Fruit fly (Drosophila melanogaster) whole organism, embryonic: ENCODE data around the gene mRpL28.
A peak's percentile ranks its signal among the peaks of the same experiment; 100 is the strongest.

Experiments
- Aef1 ChIP-seq: fragments of 200-800 bp; sonication (Bioruptor generic); IDR thresholded peaks from 3 replicates; pipeline ENCODE4 v1.3.6; 2022; ENCODE audit warnings: missing biosample characterization, missing genetic modification characterization
- Atf3 ChIP-seq: fragments of 200-800 bp; sonication (Bioruptor generic); optimal IDR thresholded peaks from 3 replicates; lab custom pipeline; 2016; ENCODE audit warnings: missing biosample characterization, missing genetic modification characterization
- B-H2 ChIP-seq: fragments of 200-800 bp; sonication (Bioruptor generic); optimal IDR thresholded peaks from 2 replicates; lab custom pipeline; 2018; ENCODE audit warnings: missing biosample characterization, mild to moderate bottlenecking, missing genetic modification characterization
- BEAF-32 ChIP-seq: fragments of 200-800 bp; sonication (Bioruptor generic); optimal IDR thresholded peaks from 3 replicates; lab custom pipeline; 2017; ENCODE audit warnings: missing biosample characterization, missing genetic modification characterization, mild to moderate bottlenecking, moderate library complexity, missing genetic modification reagents
- CG11456 ChIP-seq: fragments of 200-800 bp; sonication (Bioruptor generic); IDR thresholded peaks from 3 replicates; pipeline ENCODE4 v1.3.6; 2022; ENCODE audit warnings: missing biosample characterization, missing genetic modification characterization
- CG13296 ChIP-seq: fragments of 200-800 bp; sonication (Bioruptor generic); optimal IDR thresholded peaks from 3 replicates; lab custom pipeline; 2018; ENCODE audit warnings: missing biosample characterization, mild to moderate bottlenecking, missing genetic modification characterization
- CG15479 ChIP-seq: fragments of 200-800 bp; sonication (Bioruptor generic); optimal IDR thresholded peaks from 3 replicates; lab custom pipeline; 2019; ENCODE audit warnings: missing biosample characterization, mild to moderate bottlenecking, missing genetic modification characterization, moderate library complexity
- CG1602 ChIP-seq: fragments of 200-800 bp; sonication (Bioruptor generic); optimal IDR thresholded peaks from 3 replicates; lab custom pipeline; 2016; ENCODE audit warnings: missing biosample characterization, missing genetic modification characterization
- CG17802 ChIP-seq: fragments of 200-800 bp; sonication (Bioruptor generic); optimal IDR thresholded peaks from 2 replicates; lab custom pipeline; 2018; ENCODE audit warnings: missing biosample characterization, mild to moderate bottlenecking, missing genetic modification characterization, moderate library complexity
- CG2116 ChIP-seq: fragments of 200-800 bp; sonication (Bioruptor generic); optimal IDR thresholded peaks from 3 replicates; lab custom pipeline; 2018; ENCODE audit warnings: missing biosample characterization, mild to moderate bottlenecking, missing genetic modification characterization
- CG31224 ChIP-seq: fragments of 200-800 bp; sonication (Bioruptor generic); IDR thresholded peaks from 2 replicates; pipeline ENCODE4 v1.3.6; 2022; ENCODE audit warnings: missing biosample characterization, missing genetic modification characterization
- CG31388 ChIP-seq: fragments of 200-800 bp; sonication (Bioruptor generic); optimal IDR thresholded peaks from 2 replicates; lab custom pipeline; 2016; ENCODE audit warnings: missing biosample characterization, missing genetic modification characterization
- CG33557 ChIP-seq: fragments of 200-800 bp; sonication (Bioruptor generic); optimal IDR thresholded peaks from 2 replicates; lab custom pipeline; 2019; ENCODE audit warnings: missing biosample characterization, mild to moderate bottlenecking, missing genetic modification characterization, moderate library complexity
- CG34376 ChIP-seq: fragments of 200-800 bp; sonication (Bioruptor generic); optimal IDR thresholded peaks from 2 replicates; lab custom pipeline; 2018; ENCODE audit warnings: missing biosample characterization, mild to moderate bottlenecking, missing genetic modification characterization
- CG3995 ChIP-seq: fragments of 200-800 bp; sonication (Bioruptor generic); optimal IDR thresholded peaks from 3 replicates; lab custom pipeline; 2016; ENCODE audit warnings: missing biosample characterization, missing genetic modification characterization
- CG4404 ChIP-seq: fragments of 200-800 bp; sonication (Bioruptor generic); IDR thresholded peaks from 2 replicates; pipeline ENCODE4 v1.3.6; 2022; ENCODE audit warnings: missing biosample characterization, missing genetic modification characterization
- CG6765 ChIP-seq: fragments of 200-800 bp; sonication (Bioruptor generic); optimal IDR thresholded peaks from 3 replicates; lab custom pipeline; 2017; ENCODE audit warnings: missing biosample characterization, mild to moderate bottlenecking, missing genetic modification characterization
- CG9437 ChIP-seq: fragments of 200-800 bp; sonication (Bioruptor generic); optimal IDR thresholded peaks from 2 replicates; lab custom pipeline; 2018; ENCODE audit warnings: missing biosample characterization, mild to moderate bottlenecking, missing genetic modification characterization
- CHES-1-like ChIP-seq: fragments of 200-800 bp; sonication (Bioruptor generic); optimal IDR thresholded peaks from 2 replicates; lab custom pipeline; 2016; ENCODE audit warnings: missing biosample characterization, missing genetic modification characterization
- Dad ChIP-seq: fragments of 200-800 bp; sonication (Bioruptor generic); optimal IDR thresholded peaks from 3 replicates; lab custom pipeline; 2016; ENCODE audit warnings: missing biosample characterization, missing genetic modification characterization
- Hmx ChIP-seq: fragments of 200-800 bp; sonication (Bioruptor generic); optimal IDR thresholded peaks from 2 replicates; lab custom pipeline; 2016; ENCODE audit warnings: missing biosample characterization, missing genetic modification characterization
- Hsf ChIP-seq: fragments of 200-800 bp; sonication (Bioruptor generic); optimal IDR thresholded peaks from 3 replicates; lab custom pipeline; 2016; ENCODE audit warnings: missing biosample characterization, missing genetic modification characterization
- Mes4 ChIP-seq: fragments of 200-800 bp; sonication (Bioruptor generic); optimal IDR thresholded peaks from 2 replicates; lab custom pipeline; 2016; ENCODE audit warnings: missing biosample characterization, missing genetic modification characterization
- NK7.1 ChIP-seq: fragments of 200-800 bp; sonication (Bioruptor generic); optimal IDR thresholded peaks from 3 replicates; lab custom pipeline; 2016; ENCODE audit warnings: missing biosample characterization, missing genetic modification characterization
- Nf-YB ChIP-seq: fragments of 200-800 bp; sonication (Bioruptor generic); optimal IDR thresholded peaks from 3 replicates; lab custom pipeline; 2019; ENCODE audit warnings: missing biosample characterization, mild to moderate bottlenecking, missing genetic modification characterization, moderate library complexity
- Sry-β ChIP-seq: fragments of 200-800 bp; sonication (Bioruptor generic); optimal IDR thresholded peaks from 2 replicates; lab custom pipeline; 2018; ENCODE audit warnings: missing biosample characterization, mild to moderate bottlenecking, missing genetic modification characterization, moderate library complexity
- Sry-δ ChIP-seq: fragments of 200-800 bp; sonication (Bioruptor generic); optimal IDR thresholded peaks from 2 replicates; lab custom pipeline; 2016; ENCODE audit warnings: missing biosample characterization, missing genetic modification characterization
- TFAM ChIP-seq: fragments of 200-800 bp; sonication (Bioruptor generic); optimal IDR thresholded peaks from 2 replicates; lab custom pipeline; 2017; ENCODE audit warnings: missing biosample characterization, missing genetic modification characterization, inconsistent platforms
- abd-A ChIP-seq: fragments of 200-800 bp; sonication (Bioruptor generic); optimal IDR thresholded peaks from 3 replicates; lab custom pipeline; 2019; ENCODE audit warnings: missing biosample characterization, mild to moderate bottlenecking, missing genetic modification characterization, moderate library complexity
- bigmax ChIP-seq: fragments of 200-800 bp; sonication (Bioruptor generic); optimal IDR thresholded peaks from 2 replicates; lab custom pipeline; 2018; ENCODE audit warnings: missing biosample characterization, mild to moderate bottlenecking, missing genetic modification characterization
- caup ChIP-seq: fragments of 200-800 bp; sonication (Bioruptor generic); optimal IDR thresholded peaks from 3 replicates; lab custom pipeline; 2017; ENCODE audit warnings: missing biosample characterization, mild to moderate bottlenecking, missing genetic modification characterization, moderate library complexity; ENCODE audit not compliant: severe bottlenecking
- chm ChIP-seq: fragments of 200-800 bp; sonication (Bioruptor generic); IDR thresholded peaks from 2 replicates; pipeline ENCODE4 v1.3.6; 2022; ENCODE audit warnings: missing biosample characterization, missing genetic modification characterization
- dimm ChIP-seq: fragments of 200-800 bp; sonication (Bioruptor generic); IDR thresholded peaks from 2 replicates; pipeline ENCODE4 v1.3.6; 2022; ENCODE audit warnings: missing biosample characterization, missing genetic modification characterization
- fd96Cb ChIP-seq: fragments of 200-800 bp; sonication (Bioruptor generic); optimal IDR thresholded peaks from 2 replicates; lab custom pipeline; 2018; ENCODE audit warnings: missing biosample characterization, mild to moderate bottlenecking, missing genetic modification characterization, moderate library complexity
- gsb-n ChIP-seq: fragments of 200-800 bp; sonication (Bioruptor generic); optimal IDR thresholded peaks from 3 replicates; lab custom pipeline; 2018; ENCODE audit warnings: missing biosample characterization, mild to moderate bottlenecking, missing genetic modification characterization
- inv ChIP-seq: fragments of 200-800 bp; sonication (Bioruptor generic); IDR thresholded peaks from 2 replicates; pipeline ENCODE4 v1.3.6; 2022; ENCODE audit warnings: missing biosample characterization, missing genetic modification characterization; ENCODE audit not compliant: partially characterized antibody
- kah ChIP-seq: fragments of 200-800 bp; sonication (Bioruptor generic); optimal IDR thresholded peaks from 2 replicates; lab custom pipeline; 2018; ENCODE audit warnings: missing biosample characterization, mild to moderate bottlenecking, missing genetic modification characterization
- oc ChIP-seq: fragments of 200-800 bp; sonication (Bioruptor generic); optimal IDR thresholded peaks from 2 replicates; lab custom pipeline; 2018; ENCODE audit warnings: missing biosample characterization, mild to moderate bottlenecking, missing genetic modification characterization, moderate library complexity
- pum ChIP-seq: fragments of 200-800 bp; sonication (Bioruptor generic); optimal IDR thresholded peaks from 2 replicates; lab custom pipeline; 2016; ENCODE audit warnings: missing biosample characterization, missing genetic modification characterization
- pzg ChIP-seq: fragments of 200-800 bp; sonication (Bioruptor generic); optimal IDR thresholded peaks from 3 replicates; lab custom pipeline; 2018; ENCODE audit warnings: missing biosample characterization, mild to moderate bottlenecking, missing genetic modification characterization, moderate library complexity
- ro ChIP-seq: fragments of 200-800 bp; sonication (Bioruptor generic); IDR thresholded peaks from 2 replicates; pipeline ENCODE4 v1.3.6; 2022; ENCODE audit warnings: missing biosample characterization, missing genetic modification characterization
- sens ChIP-seq: fragments of 200-800 bp; sonication (Bioruptor generic); peaks from one replicate; lab custom pipeline; 2016; ENCODE audit warnings: missing biosample characterization, missing genetic modification characterization
- slbo ChIP-seq: fragments of 200-800 bp; sonication (Bioruptor generic); IDR thresholded peaks from 2 replicates; pipeline ENCODE4 v1.3.6; 2022; ENCODE audit warnings: missing biosample characterization, missing genetic modification characterization
- so ChIP-seq: fragments of 200-800 bp; sonication (Bioruptor generic); IDR thresholded peaks from 3 replicates; pipeline ENCODE4 v1.3.6; 2022; ENCODE audit warnings: missing biosample characterization, missing genetic modification characterization
- sqz ChIP-seq: fragments of 200-800 bp; sonication (Bioruptor generic); optimal IDR thresholded peaks from 3 replicates; lab custom pipeline; 2018; ENCODE audit warnings: missing biosample characterization, mild to moderate bottlenecking, missing genetic modification characterization
- tin ChIP-seq: fragments of 200-800 bp; sonication (Bioruptor generic); optimal IDR thresholded peaks from 3 replicates; lab custom pipeline; 2016; ENCODE audit warnings: missing biosample characterization, missing genetic modification characterization
- tio ChIP-seq: fragments of 200-800 bp; sonication (Bioruptor generic); optimal IDR thresholded peaks from 2 replicates; lab custom pipeline; 2017; ENCODE audit warnings: missing biosample characterization, missing genetic modification characterization, inconsistent platforms
- trem ChIP-seq: fragments of 200-800 bp; optimal IDR thresholded peaks from 3 replicates; lab custom pipeline; 2019; ENCODE audit warnings: missing biosample characterization, mild to moderate bottlenecking, missing genetic modification characterization, moderate library complexity
- trh ChIP-seq: fragments of 200-800 bp; sonication (Bioruptor generic); optimal IDR thresholded peaks from 2 replicates; lab custom pipeline; 2016; ENCODE audit warnings: missing biosample characterization, missing genetic modification characterization
- ttk ChIP-seq: fragments of 200-800 bp; sonication (Bioruptor generic); IDR thresholded peaks from 2 replicates; pipeline ENCODE4 v2.1.2; 2022; ENCODE audit warnings: missing biosample characterization, missing genetic modification characterization

The mRpL28 gene

dm6 chr2L:4981278-4981966 lies 7.6 kb downstream of the mRpL28 start, which contains the start of the genes CG8892 and CG34126 (continued):
- TF ChIP-seq slbo (peak; percentile 98), dimm (GFP tag; lab: Robert Waterston, UW) (peak; percentile 82), oc (peak; percentile 89), tin (GFP tag; lab: Kevin White, UChicago) (peak; percentile 99), CG17802 (peak; percentile 90), ro (peak; percentile 93), Sry-β (GFP tag; lab: Kevin White, UChicago) (peak; percentile 81), inv (GFP tag; lab: Robert Waterston, UW) (no peak), trh (GFP tag; lab: Kevin White, UChicago) (peak; percentile 96), caup (GFP tag; lab: Kevin White, UChicago) (peak; percentile 96), CG31224 (GFP tag; lab: Robert Waterston, UW) (peak; percentile 92), TFAM (GFP tag; lab: Kevin White, UChicago) (peak; percentile 89), CG34376 (peak; percentile 97), CG31388 (peak; percentile 97), CG15479 (GFP tag; lab: Kevin White, UChicago) (peak; percentile 75), CG2116 (GFP tag; lab: Kevin White, UChicago) (peak; percentile 87), trem (tag; lab: Kevin White, UChicago) (peak; percentile 93), tio (GFP tag; lab: Kevin White, UChicago) (peak; percentile 98), CG4404 (GFP tag; lab: Robert Waterston, UW) (peak; percentile 99), pzg (GFP tag; lab: Kevin White, UChicago) (peak; percentile 84), CG9437 (GFP tag; lab: Kevin White, UChicago) (peak; percentile 92), NK7.1 (peak; percentile 82), BEAF-32 (GFP tag; lab: Kevin White, UChicago) (peak; percentile 68), abd-A (peak; percentile 89), CHES-1-like (GFP tag; lab: Kevin White, UChicago) (peak; percentile 96), ttk (peak; percentile 93), CG1602 (GFP tag; lab: Kevin White, UChicago) (peak; percentile 99), sens (GFP tag; lab: Kevin White, UChicago) (peak; percentile 99), Sry-δ (GFP tag; lab: Kevin White, UChicago) (peak; percentile 73), CG13296 (GFP tag; lab: Kevin White, UChicago) (peak; percentile 96), Atf3 (GFP tag; lab: Kevin White, UChicago) (peak; percentile 96), CG33557 (GFP tag; lab: Kevin White, UChicago) (peak; percentile 97), CG3995 (GFP tag; lab: Kevin White, UChicago) (peak; percentile 83), Aef1 (GFP tag; lab: Robert Waterston, UW) (peak; percentile 97), sqz (GFP tag; lab: Kevin White, UChicago) (peak; percentile 94), B-H2 (GFP tag; lab: Kevin White, UChicago) (peak; percentile 96), so (GFP tag; lab: Robert Waterston, UW) (peak; percentile 95), Hmx (peak; percentile 94), pum (GFP tag; lab: Kevin White, UChicago) (peak; percentile 99), fd96Cb (tag; lab: Kevin White, UChicago) (peak; percentile 97), CG6765 (GFP tag; lab: Kevin White, UChicago) (peak; percentile 91), chm (GFP tag; lab: Robert Waterston, UW) (peak; percentile 92), Hsf (GFP tag; lab: Kevin White, UChicago) (peak; percentile 99), bigmax (no peak), Dad (GFP tag; lab: Kevin White, UChicago) (peak; percentile 96), CG11456 (GFP tag; lab: Robert Waterston, UW) (peak; percentile 97), Mes4 (GFP tag; lab: Kevin White, UChicago) (peak; percentile 87), gsb-n (tag; lab: Kevin White, UChicago) (peak; percentile 93), kah (GFP tag; lab: Kevin White, UChicago) (peak; percentile 87), Nf-YB (GFP tag; lab: Kevin White, UChicago) (peak; percentile 81)
